Worm (Caenorhabditis elegans): ENCODE data around the gene R13D11.1.

- TF ChIP-seq nhr-21 (tag; optimal IDR thresholded peaks at IDR 0.05) (peak; percentile 24), ama-1 (optimal IDR thresholded peaks at IDR 0.05) (no peak), unc-62 (GFP tag; optimal IDR thresholded peaks at IDR 0.05) (no peak), mdl-1 (tag; optimal IDR thresholded peaks at IDR 0.05) (no peak), nhr-237 (tag; optimal IDR thresholded peaks at IDR 0.05) (peak; percentile 15), snpc-4 (tag; optimal IDR thresholded peaks at IDR 0.05) (no peak)
Measured at ce11 chrV:777285-777684, 40.0 kb upstream of the R13D11.1 start, which contains the start of gene R09E12.9.

Measured in whole organism, L2 larva.